Worm (Caenorhabditis elegans) whole organism, L4 larva: Measurements from ENCODE around the gene T04C12.33.

ENCODE experiments used
- F26F4.8 ChIP-seq: fragments of 200-800 bp; sonication (Bioruptor generic); conservative IDR thresholded peaks from 2 replicates; pipeline ENCODE4 v1.3.6; 2022; ENCODE audit warnings: missing genetic modification characterization, missing compliant biosample characterization
- F37D6.2 ChIP-seq: sonication (generic microtip); optimal IDR thresholded peaks from 2 replicates; lab custom pipeline; 2016; ENCODE audit warnings: mild to moderate bottlenecking, missing genetic modification characterization, missing compliant biosample characterization
- T26A8.4 ChIP-seq: fragments of 200-800 bp; sonication (Bioruptor generic); IDR thresholded peaks from 2 replicates; pipeline ENCODE4 v1.3.6; 2022; ENCODE audit warnings: missing genetic modification characterization, missing compliant biosample characterization
- Y105C5A.15 ChIP-seq: fragments of 200-800 bp; sonication (Bioruptor generic); IDR thresholded peaks from 2 replicates; pipeline ENCODE4 v1.3.6; 2022; ENCODE audit warnings: missing genetic modification characterization, missing compliant biosample characterization
- Y5F2A.4 ChIP-seq: fragments of 200-800 bp; sonication (Bioruptor generic); optimal IDR thresholded peaks from 2 replicates; lab custom pipeline; 2018; ENCODE audit warnings: mild to moderate bottlenecking, missing genetic modification characterization, missing compliant biosample characterization
- aha-1 ChIP-seq: fragments of 150-350 bp; peaks from one replicate; lab custom pipeline; 2014; ENCODE audit warnings: missing biosample characterization, missing genetic modification characterization
- attf-4 ChIP-seq: sonication (generic microtip); optimal IDR thresholded peaks from 3 replicates; lab custom pipeline; 2017; ENCODE audit warnings: missing biosample characterization, missing genetic modification characterization
- ceh-20 ChIP-seq: fragments of 200-800 bp; sonication (Bioruptor generic); IDR thresholded peaks from 2 replicates; pipeline ENCODE4 v1.3.6; 2022; ENCODE audit warnings: missing genetic modification reagents, missing genetic modification characterization, missing compliant biosample characterization
- ceh-32 ChIP-seq: sonication (generic microtip); optimal IDR thresholded peaks from 2 replicates; lab custom pipeline; 2016; ENCODE audit warnings: mild to moderate bottlenecking, missing genetic modification characterization, missing compliant biosample characterization; ENCODE audit not compliant: poor library complexity
- ceh-62 ChIP-seq: sonication (generic microtip); optimal IDR thresholded peaks from 2 replicates; lab custom pipeline; 2017; ENCODE audit warnings: missing biosample characterization, missing genetic modification characterization
- ceh-82 ChIP-seq: sonication (generic microtip); optimal IDR thresholded peaks from 2 replicates; lab custom pipeline; 2017; ENCODE audit warnings: missing biosample characterization, missing genetic modification characterization
- ces-1 ChIP-seq: fragments of 150-350 bp; sonication (generic microtip); optimal IDR thresholded peaks from 4 replicates; lab custom pipeline; 2014; ENCODE audit warnings: missing biosample characterization, missing genetic modification reagents, missing genetic modification characterization
- cey-2 ChIP-seq: sonication (generic microtip); optimal IDR thresholded peaks from 3 replicates; lab custom pipeline; 2017; ENCODE audit warnings: missing genetic modification characterization, mild to moderate bottlenecking, missing compliant biosample characterization, antibody characterized with exemption, borderline replicate concordance; ENCODE audit not compliant: insufficient read depth
- ctbp-1 ChIP-seq: fragments of 200-800 bp; sonication (Bioruptor generic); IDR thresholded peaks from 2 replicates; pipeline ENCODE4 v1.3.6; 2022; ENCODE audit warnings: missing genetic modification reagents, missing genetic modification characterization, missing compliant biosample characterization
- daf-16 ChIP-seq, 3 experiments: sonication (generic microtip); optimal IDR thresholded peaks; 2 replicates each; lab custom pipeline; 2016 to 2017; ENCODE audit warnings: missing genetic modification characterization in 3 of 3, missing genetic modification reagents in 3 of 3, mild to moderate bottlenecking in 2 of 3, missing compliant biosample characterization in 2 of 3, missing biosample characterization in 1 of 3, moderate library complexity in 1 of 3
- daf-8 ChIP-seq: fragments of 200-800 bp; sonication (Bioruptor generic); IDR thresholded peaks from 2 replicates; pipeline ENCODE4 v1.3.6; 2022; ENCODE audit warnings: missing genetic modification characterization, missing compliant biosample characterization
- dmd-8 ChIP-seq: fragments of 200-800 bp; sonication (Bioruptor generic); IDR thresholded peaks from 2 replicates; pipeline ENCODE4 v1.3.6; 2022; ENCODE audit warnings: missing genetic modification characterization, missing compliant biosample characterization
- dmd-9 ChIP-seq: fragments of 200-800 bp; sonication (Bioruptor generic); IDR thresholded peaks from 2 replicates; pipeline ENCODE4 v1.3.6; 2022; ENCODE audit warnings: missing genetic modification reagents, missing genetic modification characterization, missing compliant biosample characterization
- egl-43 ChIP-seq: fragments of 200-800 bp; sonication (Bioruptor generic); IDR thresholded peaks from 2 replicates; pipeline ENCODE4 v1.3.6; 2022; ENCODE audit warnings: missing genetic modification reagents, missing genetic modification characterization, missing compliant biosample characterization
- fos-1 ChIP-seq: fragments of 150-350 bp; optimal IDR thresholded peaks from 2 replicates; lab custom pipeline; 2014; ENCODE audit warnings: missing biosample characterization, missing genetic modification characterization
- hmg-1.1 ChIP-seq: fragments of 200-800 bp; sonication (Bioruptor generic); IDR thresholded peaks from 2 replicates; pipeline ENCODE4 v1.3.6; 2022; ENCODE audit warnings: missing genetic modification reagents, missing genetic modification characterization, missing compliant biosample characterization
- lim-7 ChIP-seq: fragments of 200-800 bp; sonication (Bioruptor generic); IDR thresholded peaks from 2 replicates; pipeline ENCODE4 v1.3.6; 2022; ENCODE audit warnings: missing genetic modification characterization, missing compliant biosample characterization
- lin-29 ChIP-seq: fragments of 200-800 bp; sonication (Bioruptor generic); IDR thresholded peaks from 2 replicates; pipeline ENCODE4 v1.3.6; 2022; ENCODE audit warnings: missing genetic modification reagents, missing genetic modification characterization, missing compliant biosample characterization
- lin-38 ChIP-seq: fragments of 200-800 bp; sonication (Bioruptor generic); IDR thresholded peaks from 2 replicates; pipeline ENCODE4 v1.3.6; 2022; ENCODE audit warnings: missing genetic modification reagents, missing genetic modification characterization, missing compliant biosample characterization
- lin-39 ChIP-seq: fragments of 150-350 bp; optimal IDR thresholded peaks from 2 replicates; lab custom pipeline; 2014; ENCODE audit warnings: missing biosample characterization, missing genetic modification reagents, missing genetic modification characterization
- lsy-2 ChIP-seq, 2 experiments: fragments of 150-350 bp in 1 of 2; sonication (generic microtip) in 1 of 2; optimal IDR thresholded peaks; 2 replicates each; lab custom pipeline; 2014 to 2017; ENCODE audit warnings: missing biosample characterization in 2 of 2, missing genetic modification characterization in 2 of 2
- madf-9 ChIP-seq: fragments of 200-800 bp; sonication (Bioruptor generic); conservative IDR thresholded peaks from 2 replicates; pipeline ENCODE4 v1.3.6; 2022; ENCODE audit warnings: missing genetic modification reagents, missing genetic modification characterization, missing compliant biosample characterization
- mdt-29 ChIP-seq: fragments of 200-800 bp; sonication (Bioruptor generic); IDR thresholded peaks from 2 replicates; pipeline ENCODE4 v1.3.6; 2022; ENCODE audit warnings: missing genetic modification reagents, missing genetic modification characterization, missing compliant biosample characterization
- mes-2 ChIP-seq: sonication (generic microtip); optimal IDR thresholded peaks from 2 replicates; lab custom pipeline; 2016; ENCODE audit warnings: missing genotype, mild to moderate bottlenecking, missing genetic modification characterization, missing compliant biosample characterization; ENCODE audit not compliant: poor library complexity, severe bottlenecking
- nhr-10 ChIP-seq: fragments of 150-350 bp; optimal IDR thresholded peaks from 2 replicates; lab custom pipeline; 2014; ENCODE audit warnings: missing biosample characterization, missing genetic modification characterization
- nhr-111 ChIP-seq: fragments of 200-800 bp; sonication (Bioruptor generic); optimal IDR thresholded peaks from 2 replicates; lab custom pipeline; 2018; ENCODE audit warnings: mild to moderate bottlenecking, missing genetic modification characterization, missing compliant biosample characterization
- nhr-237 ChIP-seq: sonication (generic microtip); optimal IDR thresholded peaks from 2 replicates; lab custom pipeline; 2017; ENCODE audit warnings: missing biosample characterization, missing genetic modification characterization
- nhr-28 ChIP-seq: fragments of 150-350 bp; optimal IDR thresholded peaks from 2 replicates; lab custom pipeline; 2014; ENCODE audit warnings: missing biosample characterization, missing genetic modification characterization
- nhr-76 ChIP-seq: fragments of 150-350 bp; optimal IDR thresholded peaks from 2 replicates; lab custom pipeline; 2014; ENCODE audit warnings: missing biosample characterization, missing genetic modification characterization
- nhr-77 ChIP-seq: fragments of 150-350 bp; optimal IDR thresholded peaks from 2 replicates; lab custom pipeline; 2014; ENCODE audit warnings: missing biosample characterization, missing genetic modification characterization
- pha-4 ChIP-seq, 2 experiments: fragments of 150-350 bp in 1 of 2; fragments of 200-800 bp in 1 of 2; sonication (Bioruptor generic) in 1 of 2; IDR thresholded peaks in 1 of 2; optimal IDR thresholded peaks in 1 of 2; 2 replicates each; pipeline versions ENCODE4 v1.3.6 to Lab custom; 2014 to 2022; ENCODE audit warnings: missing genetic modification characterization in 2 of 2, missing genetic modification reagents in 2 of 2, missing biosample characterization in 1 of 2, missing compliant biosample characterization in 1 of 2
- pqm-1 ChIP-seq: sonication (generic microtip); optimal IDR thresholded peaks from 2 replicates; lab custom pipeline; 2017; ENCODE audit warnings: missing biosample characterization, missing genetic modification characterization
- skn-1 ChIP-seq: fragments of 150-350 bp; optimal IDR thresholded peaks from 2 replicates; lab custom pipeline; 2014; ENCODE audit warnings: missing biosample characterization, missing genetic modification characterization
- snpc-1.2 ChIP-seq: fragments of 200-800 bp; sonication (Bioruptor generic); IDR thresholded peaks from 2 replicates; pipeline ENCODE4 v1.3.6; 2022; ENCODE audit warnings: missing genetic modification reagents, missing genetic modification characterization, missing compliant biosample characterization
- spr-3 ChIP-seq: fragments of 200-800 bp; sonication (Bioruptor generic); optimal IDR thresholded peaks from 2 replicates; lab custom pipeline; 2018; ENCODE audit warnings: mild to moderate bottlenecking, missing genetic modification characterization, missing compliant biosample characterization
- tra-1 ChIP-seq: fragments of 200-800 bp; sonication (Bioruptor generic); IDR thresholded peaks from 2 replicates; pipeline ENCODE4 v1.3.6; 2022; ENCODE audit warnings: missing genetic modification reagents, missing genetic modification characterization, missing compliant biosample characterization
- unc-130 ChIP-seq: sonication (generic microtip); optimal IDR thresholded peaks from 2 replicates; lab custom pipeline; 2016; ENCODE audit warnings: missing genetic modification reagents, missing genetic modification characterization, missing compliant biosample characterization
- vab-7 ChIP-seq: fragments of 200-800 bp; sonication (Bioruptor generic); IDR thresholded peaks from 2 replicates; pipeline ENCODE4 v1.3.6; 2022; ENCODE audit warnings: missing genetic modification reagents, missing genetic modification characterization, missing compliant biosample characterization
- zag-1 ChIP-seq: fragments of 150-350 bp; optimal IDR thresholded peaks from 2 replicates; lab custom pipeline; 2014; ENCODE audit warnings: missing biosample characterization, missing genetic modification characterization
- zfp-3 ChIP-seq: fragments of 200-800 bp; sonication (Bioruptor generic); conservative IDR thresholded peaks from 2 replicates; pipeline ENCODE4 v1.3.6; 2022; ENCODE audit warnings: missing genetic modification reagents, missing genetic modification characterization, missing compliant biosample characterization
- ztf-11 ChIP-seq: fragments of 150-350 bp; optimal IDR thresholded peaks from 2 replicates; lab custom pipeline; 2014; ENCODE audit warnings: missing biosample characterization, missing genetic modification characterization
- ztf-7 ChIP-seq: fragments of 150-350 bp; optimal IDR thresholded peaks from 2 replicates; lab custom pipeline; 2014; ENCODE audit warnings: missing biosample characterization, missing genetic modification characterization

The T04C12.33 gene

DNA sequence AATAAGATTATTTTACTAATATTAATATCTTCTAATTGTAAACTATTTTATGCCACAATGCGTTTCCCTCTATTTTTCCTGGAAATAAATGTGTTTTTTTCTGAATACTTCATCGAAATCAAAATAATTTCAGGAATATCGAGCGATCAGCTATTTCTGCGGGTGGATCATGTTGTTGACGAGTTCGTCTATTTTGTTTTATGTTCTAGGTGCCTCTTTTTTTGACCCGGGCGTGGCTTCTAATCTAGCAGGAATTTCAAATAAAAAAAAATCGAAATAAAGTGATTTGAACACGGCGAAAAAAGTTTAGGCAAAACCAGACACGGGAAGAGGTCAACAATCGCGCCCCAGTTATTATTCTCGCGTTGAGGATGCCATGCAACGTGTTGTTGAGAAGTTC is at the start of gene T04C12.33:
TSS of gene T04C12.33 (plus strand) at position 301 of the 400 bp plus-strand sequence.
- TF ChIP-seq aha-1 (tag; lab: Kevin White, UChicago) (peak; percentile 88), pha-4 (GFP tag; IDR thresholded peaks at IDR 0.05; lab: Robert Waterston, UW) (no peak), pha-4 (tag; optimal IDR thresholded peaks at IDR 0.05; lab: Kevin White, UChicago) (no peak), lin-39 (no peak)

- TF ChIP-seq ceh-32 (tag; lab: Kevin White, UChicago): no peak
- TF ChIP-seq nhr-28 (tag; lab: Kevin White, UChicago): no peak
- TF ChIP-seq ces-1 (GFP tag; lab: Kevin White, UChicago): no peak
- TF ChIP-seq attf-4 (tag; lab: Kevin White, UChicago): no peak
- no peak for TF ChIP-seq mes-2 (tag; lab: Kevin White, UChicago)
- no peak for TF ChIP-seq daf-8 (GFP tag; lab: Robert Waterston, UW)
- no peak for TF ChIP-seq fos-1
- no peak for TF ChIP-seq lin-38
- TF ChIP-seq Y105C5A.15 (GFP tag; lab: Robert Waterston, UW): no peak
- no peak for TF ChIP-seq hmg-1.1 (GFP tag; lab: Robert Waterston, UW)
- no peak for TF ChIP-seq lim-7 (GFP tag; lab: Robert Waterston, UW)
- no peak for TF ChIP-seq egl-43 (GFP tag; lab: Robert Waterston, UW)
- TF ChIP-seq F37D6.2: no peak
- TF ChIP-seq cey-2: no peak
- TF ChIP-seq ztf-7 (tag; lab: Kevin White, UChicago): no peak
- TF ChIP-seq zfp-3: no peak
- TF ChIP-seq nhr-10 (tag; lab: Kevin White, UChicago): no peak
- no peak for TF ChIP-seq ceh-82 (tag; lab: Kevin White, UChicago)
- no peak for TF ChIP-seq lin-29
- no peak for TF ChIP-seq snpc-1.2 (GFP tag; lab: Robert Waterston, UW)
Observed at ce11 chrV:11002434-11002833, 49.6 kb upstream of the T04C12.33 start, which contains the start of gene F53B7.4. Gene F53B7.4 (minus strand): TSS chrV:11002534.

DNA sequence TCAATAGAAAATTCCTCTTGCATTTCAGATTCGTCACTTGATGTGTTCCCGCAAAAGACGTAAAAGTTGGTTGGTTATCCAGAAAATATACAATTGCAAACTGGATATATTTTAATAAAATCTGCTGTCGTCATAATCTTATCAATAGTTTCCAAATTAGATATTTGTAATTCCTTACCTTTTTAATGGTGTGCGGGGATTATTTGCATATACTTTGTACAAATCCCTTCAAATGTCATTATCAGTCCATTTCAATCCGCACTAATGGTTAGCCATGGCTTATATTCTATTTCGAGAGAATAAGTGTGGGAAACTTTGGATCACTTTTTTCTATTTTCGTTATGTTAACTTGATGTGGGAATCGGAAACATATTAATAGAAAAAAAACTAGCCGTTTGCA is 47.9 kb upstream of the T04C12.33 start:
- TF ChIP-seq pha-4 (GFP tag; IDR thresholded peaks at IDR 0.05; lab: Robert Waterston, UW) (no peak), pha-4 (tag; optimal IDR thresholded peaks at IDR 0.05; lab: Kevin White, UChicago) (no peak), spr-3 (no peak), skn-1 (tag; lab: Kevin White, UChicago) (no peak), dmd-8 (GFP tag; lab: Robert Waterston, UW) (no peak), ztf-11 (tag; lab: Kevin White, UChicago) (no peak), lin-39 (no peak), pqm-1 (tag; lab: Kevin White, UChicago) (no peak), madf-9 (GFP tag; lab: Robert Waterston, UW) (no peak), ceh-20 (GFP tag; lab: Robert Waterston, UW) (no peak), F26F4.8 (GFP tag; lab: Robert Waterston, UW) (no peak), mdt-29 (GFP tag; lab: Robert Waterston, UW) (no peak), vab-7 (GFP tag; lab: Robert Waterston, UW) (no peak), nhr-237 (tag; lab: Kevin White, UChicago) (no peak), tra-1 (no peak), Y5F2A.4 (GFP tag; lab: Kevin White, UChicago) (no peak), F37D6.2 (no peak), fos-1 (no peak)

DNA sequence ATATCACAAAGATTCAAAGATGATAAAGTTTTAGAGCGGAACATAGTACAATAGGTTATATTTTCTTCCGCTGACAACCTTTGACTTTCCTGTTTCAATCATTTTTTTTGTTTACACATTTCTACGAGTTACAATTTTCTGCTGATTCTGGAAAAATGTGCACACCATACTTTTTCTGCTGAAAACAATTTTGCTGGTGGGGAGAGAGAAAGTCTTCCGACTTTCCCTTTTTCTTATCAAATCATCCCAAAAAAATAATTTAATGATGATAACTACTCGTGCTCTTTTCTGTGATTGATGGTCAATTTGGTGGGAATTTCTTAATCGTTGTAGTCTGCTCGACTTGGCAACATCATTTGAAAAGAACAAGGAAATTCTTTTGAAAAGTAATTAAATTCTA is 44.4 kb upstream of the T04C12.33 start:
- TF ChIP-seq ctbp-1 (no peak), nhr-76 (tag; lab: Kevin White, UChicago) (no peak), lin-38 (no peak), T26A8.4 (no peak), lsy-2 (tag; optimal IDR thresholded peaks at IDR 0.05; lab: Kevin White, UChicago) (no peak), nhr-111 (no peak), attf-4 (tag; lab: Kevin White, UChicago) (no peak), spr-3 (no peak), nhr-28 (tag; lab: Kevin White, UChicago) (peak; percentile 63), unc-130 (GFP tag; lab: Kevin White, UChicago) (no peak), ces-1 (GFP tag; lab: Kevin White, UChicago) (no peak), dmd-9 (GFP tag; lab: Robert Waterston, UW) (no peak), nhr-77 (tag; lab: Kevin White, UChicago) (peak; percentile 62), zag-1 (tag; lab: Kevin White, UChicago) (no peak), ceh-62 (tag; lab: Kevin White, UChicago) (no peak), Y5F2A.4 (GFP tag; lab: Kevin White, UChicago) (no peak), daf-16 (GFP tag; optimal IDR thresholded peaks at IDR 0.05; lab: Kevin White, UChicago) (no peak), daf-16 (tag; optimal IDR thresholded peaks at IDR 0.05; lab: Kevin White, UChicago) (peak; percentile 63)
